Fruit fly (Drosophila melanogaster) whole organism, embryonic: ENCODE results near the gene Cerk.

ENCODE experiments used
- Ada2b ChIP-seq: fragments of 200-800 bp; sonication (Bioruptor generic); IDR thresholded peaks from 2 replicates; pipeline ENCODE4 v1.3.6; 2022; ENCODE audit warnings: missing biosample characterization, missing genetic modification characterization
- Antp ChIP-seq: fragments of 200-800 bp; sonication (Bioruptor generic); optimal IDR thresholded peaks from 3 replicates; lab custom pipeline; 2016; ENCODE audit warnings: missing biosample characterization, missing genetic modification characterization
- Bteb2 ChIP-seq: fragments of 200-800 bp; sonication (Bioruptor generic); optimal IDR thresholded peaks from 2 replicates; lab custom pipeline; 2016; ENCODE audit warnings: missing biosample characterization, missing genetic modification characterization
- CG1024 ChIP-seq: fragments of 200-800 bp; sonication (Bioruptor generic); IDR thresholded peaks from 2 replicates; pipeline ENCODE4 v1.3.6; 2022; ENCODE audit warnings: missing biosample characterization, missing genetic modification characterization
- CG11093 ChIP-seq: fragments of 200-800 bp; sonication (Bioruptor generic); IDR thresholded peaks from 3 replicates; pipeline ENCODE4 v1.3.6; 2022; ENCODE audit warnings: missing biosample characterization, missing genetic modification characterization
- CG12104 ChIP-seq: fragments of 200-800 bp; sonication (Bioruptor generic); optimal IDR thresholded peaks from 3 replicates; lab custom pipeline; 2016; ENCODE audit warnings: missing biosample characterization, missing genetic modification characterization
- CG12219 ChIP-seq: fragments of 200-800 bp; sonication (Bioruptor generic); optimal IDR thresholded peaks from 3 replicates; lab custom pipeline; 2018; ENCODE audit warnings: missing biosample characterization, mild to moderate bottlenecking, missing genetic modification characterization
- CG14860 ChIP-seq: fragments of 200-800 bp; sonication (Bioruptor generic); IDR thresholded peaks from 3 replicates; pipeline ENCODE4 v1.3.6; 2022; ENCODE audit warnings: missing biosample characterization, missing genetic modification characterization; ENCODE audit not compliant: partially characterized antibody
- CG16813 ChIP-seq: fragments of 200-800 bp; sonication (Bioruptor generic); IDR thresholded peaks from 3 replicates; pipeline ENCODE4 v1.3.6; 2022; ENCODE audit warnings: missing biosample characterization, missing genetic modification characterization; ENCODE audit not compliant: partially characterized antibody
- CG17186 ChIP-seq: fragments of 200-800 bp; sonication (Bioruptor generic); optimal IDR thresholded peaks from 3 replicates; lab custom pipeline; 2017; ENCODE audit warnings: missing biosample characterization, missing genetic modification reagents, missing genetic modification characterization
- CG2678 ChIP-seq: fragments of 200-800 bp; sonication (Bioruptor generic); optimal IDR thresholded peaks from 3 replicates; lab custom pipeline; 2019; ENCODE audit warnings: missing biosample characterization, mild to moderate bottlenecking, missing genetic modification characterization, moderate library complexity
- CG30403 ChIP-seq: fragments of 200-800 bp; sonication (Bioruptor generic); optimal IDR thresholded peaks from 3 replicates; lab custom pipeline; 2016; ENCODE audit warnings: missing biosample characterization, missing genetic modification characterization
- CG32532 ChIP-seq: fragments of 200-800 bp; sonication (Bioruptor generic); IDR thresholded peaks from 2 replicates; pipeline ENCODE4 v1.3.6; 2022; ENCODE audit warnings: missing biosample characterization, missing genetic modification characterization
- CG32772 ChIP-seq: fragments of 200-800 bp; sonication (Bioruptor generic); IDR thresholded peaks from 2 replicates; pipeline ENCODE4 v1.3.6; 2022; ENCODE audit warnings: missing biosample characterization, missing genetic modification characterization
- CG3281 ChIP-seq: fragments of 200-800 bp; sonication (Bioruptor generic); optimal IDR thresholded peaks from 3 replicates; lab custom pipeline; 2017; ENCODE audit warnings: missing biosample characterization, mild to moderate bottlenecking, missing genetic modification characterization
- CG3847 ChIP-seq: fragments of 200-800 bp; sonication (Bioruptor generic); IDR thresholded peaks from 2 replicates; pipeline ENCODE4 v1.3.6; 2022; ENCODE audit warnings: missing biosample characterization, missing genetic modification characterization
- CG6689 ChIP-seq: fragments of 200-800 bp; sonication (Bioruptor generic); IDR thresholded peaks from 2 replicates; pipeline ENCODE4 v1.3.6; 2022; ENCODE audit warnings: missing biosample characterization, missing genetic modification characterization
- CG7839 ChIP-seq: fragments of 200-800 bp; sonication (Bioruptor generic); optimal IDR thresholded peaks from 3 replicates; lab custom pipeline; 2018; ENCODE audit warnings: missing biosample characterization, mild to moderate bottlenecking, missing genetic modification characterization, moderate library complexity
- CG8388 ChIP-seq: fragments of 200-800 bp; sonication (Bioruptor generic); optimal IDR thresholded peaks from 2 replicates; lab custom pipeline; 2019; ENCODE audit warnings: missing biosample characterization, mild to moderate bottlenecking, missing genetic modification characterization, moderate library complexity
- CG9797 ChIP-seq: fragments of 200-800 bp; sonication (Bioruptor generic); optimal IDR thresholded peaks from 3 replicates; lab custom pipeline; 2018; ENCODE audit warnings: missing biosample characterization, mild to moderate bottlenecking, missing genetic modification characterization
- D ChIP-seq, 2 experiments: fragments of 200-800 bp in 1 of 2; fragments of >200 bp in 1 of 2; sonication (Bioruptor generic) in 1 of 2; optimal IDR thresholded peaks; 2 replicates in 1 of 2; 3 replicates in 1 of 2; lab custom pipeline; 2017; ENCODE audit warnings: mild to moderate bottlenecking in 1 of 2, missing biosample characterization in 1 of 2, missing genetic modification characterization in 1 of 2, missing genetic modification reagents in 1 of 2
- Dip3 ChIP-seq: fragments of 200-800 bp; sonication (Bioruptor generic); optimal IDR thresholded peaks from 3 replicates; lab custom pipeline; 2016; ENCODE audit warnings: missing biosample characterization, missing genetic modification characterization
- Dp ChIP-seq: fragments of 200-800 bp; sonication (Bioruptor generic); optimal IDR thresholded peaks from 2 replicates; lab custom pipeline; 2018; ENCODE audit warnings: missing biosample characterization, mild to moderate bottlenecking, missing genetic modification characterization, moderate library complexity
- E2f2 ChIP-seq: fragments of 200-800 bp; sonication (Bioruptor generic); IDR thresholded peaks from 2 replicates; pipeline ENCODE4 v1.3.6; 2022; ENCODE audit warnings: missing biosample characterization, missing genetic modification characterization
- Elba2 ChIP-seq: fragments of 200-800 bp; sonication (Bioruptor generic); optimal IDR thresholded peaks from 3 replicates; lab custom pipeline; 2016; ENCODE audit warnings: missing biosample characterization, missing genetic modification characterization
- Fer1 ChIP-seq: fragments of 200-800 bp; sonication (Bioruptor generic); optimal IDR thresholded peaks from 2 replicates; lab custom pipeline; 2017; ENCODE audit warnings: missing biosample characterization, mild to moderate bottlenecking, missing genetic modification characterization
- Fer3 ChIP-seq: fragments of 200-800 bp; sonication (Bioruptor generic); optimal IDR thresholded peaks from 2 replicates; lab custom pipeline; 2018; ENCODE audit warnings: missing biosample characterization, mild to moderate bottlenecking, missing genetic modification characterization, moderate library complexity
- HHEX ChIP-seq: fragments of 200-800 bp; sonication (Bioruptor generic); optimal IDR thresholded peaks from 3 replicates; lab custom pipeline; 2017; ENCODE audit warnings: missing biosample characterization, mild to moderate bottlenecking, missing genetic modification characterization, missing genetic modification reagents
- Max ChIP-seq: fragments of 200-800 bp; sonication (Bioruptor generic); optimal IDR thresholded peaks from 2 replicates; lab custom pipeline; 2016; ENCODE audit warnings: missing biosample characterization, mild to moderate bottlenecking, missing genetic modification characterization
- Med ChIP-seq: fragments of 200-800 bp; sonication (Bioruptor generic); peaks from one replicate; lab custom pipeline; 2016; ENCODE audit warnings: missing biosample characterization, missing genetic modification characterization, mild to moderate bottlenecking, inconsistent platforms, moderate library complexity
- Oaz ChIP-seq: fragments of 200-800 bp; sonication (Bioruptor generic); IDR thresholded peaks from 2 replicates; pipeline ENCODE4 v1.3.6; 2022; ENCODE audit warnings: missing biosample characterization, missing genetic modification characterization
- Scr ChIP-seq: fragments of 200-800 bp; sonication (Bioruptor generic); IDR thresholded peaks from 2 replicates; pipeline ENCODE4 v1.3.6; 2022; ENCODE audit warnings: missing biosample characterization, missing genetic modification characterization; ENCODE audit not compliant: partially characterized antibody
- al ChIP-seq: fragments of 200-800 bp; sonication (Bioruptor generic); IDR thresholded peaks from 2 replicates; pipeline ENCODE4 v1.3.6; 2022; ENCODE audit warnings: missing biosample characterization, missing genetic modification characterization
- chif ChIP-seq, 2 experiments: fragments of 200-800 bp; sonication (Bioruptor generic); optimal IDR thresholded peaks; 3 replicates each; lab custom pipeline; 2016; ENCODE audit warnings: missing biosample characterization in 2 of 2, missing genetic modification characterization in 2 of 2
- exex ChIP-seq: fragments of 200-800 bp; sonication (Bioruptor generic); optimal IDR thresholded peaks from 4 replicates; lab custom pipeline; 2018; ENCODE audit warnings: missing biosample characterization, mild to moderate bottlenecking, missing genetic modification characterization, moderate library complexity
- fru ChIP-seq: fragments of >200 bp; optimal IDR thresholded peaks from 2 replicates; lab custom pipeline; 2017
- grau ChIP-seq: fragments of 200-800 bp; optimal IDR thresholded peaks from 3 replicates; lab custom pipeline; 2019; ENCODE audit warnings: missing biosample characterization, mild to moderate bottlenecking, missing genetic modification characterization, moderate library complexity
- kah ChIP-seq: fragments of 200-800 bp; sonication (Bioruptor generic); optimal IDR thresholded peaks from 2 replicates; lab custom pipeline; 2018; ENCODE audit warnings: missing biosample characterization, mild to moderate bottlenecking, missing genetic modification characterization
- lab ChIP-seq: fragments of 200-800 bp; sonication (Bioruptor generic); optimal IDR thresholded peaks from 3 replicates; lab custom pipeline; 2017; ENCODE audit warnings: missing biosample characterization, missing genetic modification characterization, mild to moderate bottlenecking, moderate library complexity, missing genetic modification reagents
- mirr ChIP-seq: fragments of 200-800 bp; sonication (Bioruptor generic); optimal IDR thresholded peaks from 3 replicates; lab custom pipeline; 2018; ENCODE audit warnings: missing biosample characterization, mild to moderate bottlenecking, missing genetic modification characterization
- pan ChIP-seq, 4 experiments: fragments of >200 bp in 3 of 4; fragments of 200-800 bp in 1 of 4; sonication (Bioruptor generic) in 1 of 4; optimal IDR thresholded peaks in 3 of 4; IDR thresholded peaks in 1 of 4; 2 replicates each; pipeline versions ENCODE4 v1.3.6 to Lab custom; 2017 to 2022; ENCODE audit warnings: missing biosample characterization in 2 of 4, missing genetic modification characterization in 2 of 4, mixed read lengths in 1 of 4
- prd ChIP-seq, 3 experiments: fragments of >200 bp in 2 of 3; fragments of 200-800 bp in 1 of 3; sonication (Bioruptor generic) in 1 of 3; optimal IDR thresholded peaks in 2 of 3; IDR thresholded peaks in 1 of 3; 2 replicates in 2 of 3; 3 replicates in 1 of 3; pipeline versions ENCODE4 v1.3.6 to Lab custom; 2017 to 2022; ENCODE audit warnings: missing biosample characterization in 1 of 3, missing genetic modification characterization in 1 of 3
- rib ChIP-seq: fragments of 200-800 bp; sonication (Bioruptor generic); IDR thresholded peaks from 2 replicates; pipeline ENCODE4 v1.3.6; 2022; ENCODE audit warnings: missing biosample characterization, missing genetic modification characterization
- sens-2 ChIP-seq: fragments of 200-800 bp; sonication (Bioruptor generic); IDR thresholded peaks from 2 replicates; pipeline ENCODE4 v1.3.6; 2022; ENCODE audit warnings: missing biosample characterization, missing genetic modification characterization
- sim ChIP-seq: fragments of 200-800 bp; sonication (Bioruptor generic); IDR thresholded peaks from 2 replicates; pipeline ENCODE4 v1.3.6; 2022; ENCODE audit warnings: missing biosample characterization, missing genetic modification characterization
- twi ChIP-seq: fragments of 200-800 bp; optimal IDR thresholded peaks from 2 replicates; lab custom pipeline; 2019; ENCODE audit warnings: missing biosample characterization, mild to moderate bottlenecking, missing genetic modification characterization, moderate library complexity
- usp ChIP-seq: fragments of >200 bp; optimal IDR thresholded peaks from 2 replicates; lab custom pipeline; 2017; ENCODE audit warnings: missing biosample characterization, missing genetic modification characterization
- z ChIP-seq: fragments of 200-800 bp; sonication (Bioruptor generic); IDR thresholded peaks from 3 replicates; pipeline ENCODE4 v1.3.6; 2022; ENCODE audit warnings: missing biosample characterization, missing genetic modification characterization

Gene Cerk

DNA sequence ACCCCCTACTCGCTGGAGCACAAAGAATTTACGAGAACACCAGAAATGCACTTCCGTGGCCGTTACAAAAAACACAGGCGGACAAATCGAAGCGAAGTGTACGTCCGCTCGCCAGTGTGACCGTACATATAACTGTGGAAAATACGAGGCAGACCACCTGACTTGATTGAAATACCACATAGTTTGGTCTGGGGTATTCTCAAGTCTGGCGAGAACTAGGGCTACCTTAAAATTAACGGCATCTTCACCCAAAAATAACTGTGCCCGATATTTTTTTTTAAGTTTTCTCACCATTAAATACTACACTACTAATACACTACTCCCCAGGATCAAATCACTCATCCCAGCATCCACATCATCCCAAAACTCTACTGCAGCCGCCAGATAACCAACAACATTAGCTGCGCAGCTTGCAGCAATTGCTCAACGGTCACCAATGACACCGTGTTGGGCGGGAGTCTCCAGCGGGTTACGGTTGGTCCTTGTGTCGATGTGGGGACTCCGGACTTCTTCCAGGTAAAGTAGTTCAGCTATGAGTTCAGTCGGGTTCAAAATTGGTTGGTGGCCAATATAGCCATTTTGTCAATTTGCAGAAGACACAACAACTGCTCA lies at the start of gene Cerk (continued):
- TF ChIP-seq CG11093 (GFP tag; lab: Robert Waterston, UW): no peak
- TF ChIP-seq fru (lab: Kevin White, UChicago): no peak
- TF ChIP-seq sim (GFP tag; lab: Robert Waterston, UW): no peak
- TF ChIP-seq Elba2 (GFP tag; lab: Kevin White, UChicago): peak; percentile 48
- no peak for TF ChIP-seq prd (optimal IDR thresholded peaks at IDR 0.05; lab: Kevin White, UChicago)
- peak; percentile 48; the same call in 1 of the 3 replicates for TF ChIP-seq prd (GFP tag; IDR thresholded peaks at IDR 0.05; lab: Robert Waterston, UW)
- TF ChIP-seq al: peak; percentile 41; the same call in 1 of the 2 replicates
- no peak for TF ChIP-seq CG2678
- no peak for TF ChIP-seq mirr
- no peak for TF ChIP-seq exex (tag; lab: Kevin White, UChicago)
- TF ChIP-seq rib (GFP tag; lab: Robert Waterston, UW): no peak
- no peak for TF ChIP-seq Max (GFP tag; lab: Kevin White, UChicago)
- no peak for TF ChIP-seq CG3281
- no peak for TF ChIP-seq CG14860 (GFP tag; lab: Robert Waterston, UW)
- peak; percentile 66 for TF ChIP-seq CG17186
- TF ChIP-seq CG6689 (GFP tag; lab: Robert Waterston, UW): no peak
- TF ChIP-seq CG3847: peak; percentile 51
- no peak for TF ChIP-seq HHEX (GFP tag; lab: Kevin White, UChicago)
- TF ChIP-seq CG8388 (GFP tag; lab: Kevin White, UChicago): no peak
- no peak for TF ChIP-seq Oaz (GFP tag; lab: Robert Waterston, UW)
- TF ChIP-seq Antp: peak; percentile 38
- TF ChIP-seq E2f2 (GFP tag; lab: Robert Waterston, UW): peak; percentile 57
- TF ChIP-seq CG1024: no peak
- peak; percentile 31 for TF ChIP-seq grau (tag; lab: Kevin White, UChicago)
- TF ChIP-seq CG9797 (GFP tag; lab: Kevin White, UChicago): peak; percentile 91
- TF ChIP-seq Med (GFP tag; lab: Kevin White, UChicago): peak; percentile 93
- TF ChIP-seq Bteb2 (GFP tag; lab: Kevin White, UChicago): no peak
- no peak for TF ChIP-seq CG12219
- peak; percentile 46 for TF ChIP-seq lab
- peak in 1 of 2 experiments; percentile 30 for TF ChIP-seq chif (GFP tag; optimal IDR thresholded peaks at IDR 0.05; lab: Kevin White, UChicago)
- no peak for TF ChIP-seq usp (GFP tag; lab: Kevin White, UChicago)
- peak; percentile 26 for TF ChIP-seq CG7839 (tag; lab: Kevin White, UChicago)
- no peak for TF ChIP-seq z (GFP tag; lab: Robert Waterston, UW)
- peak; percentile 46 for TF ChIP-seq Dp (GFP tag; lab: Kevin White, UChicago)
- peak; percentile 36 for TF ChIP-seq Fer3 (tag; lab: Kevin White, UChicago)
- TF ChIP-seq twi (tag; lab: Kevin White, UChicago): no peak
- TF ChIP-seq pan (optimal IDR thresholded peaks at IDR 0.05; lab: Kevin White, UChicago): no peak
- peak in 1 of 2 experiments; percentile 23 for TF ChIP-seq pan (GFP tag; optimal IDR thresholded peaks at IDR 0.05 in 1 of 2, IDR thresholded peaks at IDR 0.05 in 1 of 2)
- TF ChIP-seq CG12104 (GFP tag; lab: Kevin White, UChicago): no peak
- TF ChIP-seq CG16813: peak; percentile 49; the same call in 1 of the 3 replicates
- TF ChIP-seq Ada2b (GFP tag; lab: Robert Waterston, UW): no peak
- TF ChIP-seq Fer1 (GFP tag; lab: Kevin White, UChicago): peak; percentile 7
- peak; percentile 7 for TF ChIP-seq Dip3 (GFP tag; lab: Kevin White, UChicago)
- TF ChIP-seq kah (GFP tag; lab: Kevin White, UChicago): peak; percentile 55
- no peak for TF ChIP-seq CG32772 (GFP tag; lab: Robert Waterston, UW)
- peak; percentile 54 for TF ChIP-seq CG30403 (GFP tag; lab: Kevin White, UChicago)
- TF ChIP-seq sens-2: no peak
- no peak for TF ChIP-seq D (optimal IDR thresholded peaks at IDR 0.05; lab: Kevin White, UChicago)
- TF ChIP-seq D (GFP tag; optimal IDR thresholded peaks at IDR 0.05; lab: Kevin White, UChicago): no peak
- TF ChIP-seq Scr (GFP tag; lab: Robert Waterston, UW): peak; percentile 55
- TF ChIP-seq CG32532 (GFP tag; lab: Robert Waterston, UW): peak; percentile 64
